Worm (Caenorhabditis elegans): Measurements from ENCODE around the gene ncx-7.

ncx-7 gene

ce11 chrIII:9747133-9747532, 27.0 kb upstream of the ncx-7 start, which contains the start of the genes iff-1 and cdk-1:
Gene iff-1, minus strand, starts transcription at chrIII:9747193.
Gene cdk-1, plus strand, starts transcription at chrIII:9747472.
- no peak for TF ChIP-seq sptf-1 (tag; optimal IDR thresholded peaks at IDR 0.05)
- peak; percentile 49 for TF ChIP-seq unc-120 (tag; optimal IDR thresholded peaks at IDR 0.05; ENCODE audit: poor library complexity, severe bottlenecking)
- no peak for TF ChIP-seq lin-13 (tag; optimal IDR thresholded peaks at IDR 0.05)
- TF ChIP-seq sem-2 (GFP tag; optimal IDR thresholded peaks at IDR 0.05): no peak
- no peak for TF ChIP-seq ceh-39 (tag; optimal IDR thresholded peaks at IDR 0.05)
- TF ChIP-seq unc-62 (GFP tag; optimal IDR thresholded peaks at IDR 0.05): no peak
- TF ChIP-seq pha-4 (tag; optimal IDR thresholded peaks at IDR 0.05): peak; percentile 15
- no peak for TF ChIP-seq mls-2 (tag; optimal IDR thresholded peaks at IDR 0.05)
- TF ChIP-seq tbx-8 (GFP tag; optimal IDR thresholded peaks at IDR 0.05): no peak
- TF ChIP-seq bed-3 (GFP tag; optimal IDR thresholded peaks at IDR 0.05): no peak
- TF ChIP-seq nhr-76 (tag; optimal IDR thresholded peaks at IDR 0.05): no peak
- no peak for TF ChIP-seq mab-5 (tag; optimal IDR thresholded peaks at IDR 0.05)
- no peak for TF ChIP-seq cnd-1 (tag; optimal IDR thresholded peaks at IDR 0.05)
- no peak for TF ChIP-seq snpc-4 (tag; optimal IDR thresholded peaks at IDR 0.05)
- TF ChIP-seq elt-3 (tag; optimal IDR thresholded peaks at IDR 0.05): no peak
- TF ChIP-seq blmp-1 (tag; optimal IDR thresholded peaks at IDR 0.05): no peak
- TF ChIP-seq ceh-83 (GFP tag; optimal IDR thresholded peaks at IDR 0.05): no peak
- no peak for TF ChIP-seq unc-39 (tag; optimal IDR thresholded peaks at IDR 0.05)
- TF ChIP-seq nhr-28 (tag; optimal IDR thresholded peaks at IDR 0.05): no peak
- no peak for TF ChIP-seq nhr-2 (tag; optimal IDR thresholded peaks at IDR 0.05)
- no peak for TF ChIP-seq zip-8 (tag; optimal IDR thresholded peaks at IDR 0.05)
- no peak for TF ChIP-seq hlh-1 (tag; optimal IDR thresholded peaks at IDR 0.05)
- TF ChIP-seq ces-1 (GFP tag; optimal IDR thresholded peaks at IDR 0.05): peak; percentile 41
- TF ChIP-seq nhr-12 (tag; optimal IDR thresholded peaks at IDR 0.05): no peak
- TF ChIP-seq nhr-237 (tag; optimal IDR thresholded peaks at IDR 0.05): peak; percentile 21
- no peak for TF ChIP-seq lin-32 (GFP tag; optimal IDR thresholded peaks at IDR 0.05)
- no peak for TF ChIP-seq flh-1 (GFP tag; optimal IDR thresholded peaks at IDR 0.05)
- no peak for TF ChIP-seq ztf-11 (tag; optimal IDR thresholded peaks at IDR 0.05)
- TF ChIP-seq ham-2 (GFP tag; optimal IDR thresholded peaks at IDR 0.05): no peak
- peak; percentile 37 for TF ChIP-seq lsy-2 (tag; optimal IDR thresholded peaks at IDR 0.05)
- TF ChIP-seq M03D4.4 (tag; optimal IDR thresholded peaks at IDR 0.05): no peak
- no peak for TF ChIP-seq drap-1 (GFP tag; optimal IDR thresholded peaks at IDR 0.05)
- peak; percentile 63 for TF ChIP-seq mep-1 (tag; optimal IDR thresholded peaks at IDR 0.05)
- TF ChIP-seq ceh-43 (GFP tag; optimal IDR thresholded peaks at IDR 0.05): no peak

- TF ChIP-seq unc-120 (tag; optimal IDR thresholded peaks at IDR 0.05; ENCODE audit: poor library complexity, severe bottlenecking) (no peak), tbx-8 (GFP tag; optimal IDR thresholded peaks at IDR 0.05) (no peak), drap-1 (GFP tag; optimal IDR thresholded peaks at IDR 0.05) (no peak), nhr-237 (tag; optimal IDR thresholded peaks at IDR 0.05) (no peak), flh-1 (GFP tag; optimal IDR thresholded peaks at IDR 0.05) (no peak), bed-3 (GFP tag; optimal IDR thresholded peaks at IDR 0.05) (no peak), unc-62 (GFP tag; optimal IDR thresholded peaks at IDR 0.05) (no peak), nhr-2 (tag; optimal IDR thresholded peaks at IDR 0.05) (no peak), ztf-11 (tag; optimal IDR thresholded peaks at IDR 0.05) (no peak)
Observed at ce11 chrIII:9746665-9747064, 26.6 kb upstream of the ncx-7 start.

- TF ChIP-seq ham-2 (GFP tag; optimal IDR thresholded peaks at IDR 0.05) (no peak), elt-1 (tag; optimal IDR thresholded peaks at IDR 0.05; ENCODE audit: borderline replicate concordance, insufficient read depth) (no peak), mep-1 (tag; optimal IDR thresholded peaks at IDR 0.05) (no peak), unc-62 (GFP tag; optimal IDR thresholded peaks at IDR 0.05) (peak; percentile 20)
Observed at ce11 chrIII:9745333-9745897, 25.3 kb upstream of the ncx-7 start.

- TF ChIP-seq ham-2 (GFP tag; optimal IDR thresholded peaks at IDR 0.05) (no peak), sptf-1 (tag; optimal IDR thresholded peaks at IDR 0.05) (no peak), drap-1 (GFP tag; optimal IDR thresholded peaks at IDR 0.05) (no peak), ceh-83 (GFP tag; optimal IDR thresholded peaks at IDR 0.05) (no peak), ces-1 (GFP tag; optimal IDR thresholded peaks at IDR 0.05) (no peak), blmp-1 (tag; optimal IDR thresholded peaks at IDR 0.05) (no peak), unc-62 (GFP tag; optimal IDR thresholded peaks at IDR 0.05) (peak; percentile 68), tbx-8 (GFP tag; optimal IDR thresholded peaks at IDR 0.05) (no peak), ztf-11 (tag; optimal IDR thresholded peaks at IDR 0.05) (no peak), hlh-1 (tag; optimal IDR thresholded peaks at IDR 0.05) (peak; percentile 51), unc-120 (tag; optimal IDR thresholded peaks at IDR 0.05; ENCODE audit: poor library complexity, severe bottlenecking) (peak; percentile 67), snpc-4 (tag; optimal IDR thresholded peaks at IDR 0.05) (no peak), elt-3 (tag; optimal IDR thresholded peaks at IDR 0.05) (no peak), nhr-2 (tag; optimal IDR thresholded peaks at IDR 0.05) (no peak), mep-1 (tag; optimal IDR thresholded peaks at IDR 0.05) (no peak), zip-8 (tag; optimal IDR thresholded peaks at IDR 0.05) (no peak), flh-1 (GFP tag; optimal IDR thresholded peaks at IDR 0.05) (no peak), nhr-76 (tag; optimal IDR thresholded peaks at IDR 0.05) (no peak)
Observed at ce11 chrIII:9744525-9744924, 24.4 kb upstream of the ncx-7 start.

Measured in whole organism, mixed stage, embryonic.